Worm (Caenorhabditis elegans): ENCODE data around the gene W06G6.11.

ce11 chrV:16697178-16697577 lies 48.1 kb upstream of the W06G6.11 start, which contains the start of gene srw-41:
- TF ChIP-seq unc-39 (tag; optimal IDR thresholded peaks at IDR 0.05) (no peak), ztf-4 (tag; optimal IDR thresholded peaks at IDR 0.05) (no peak), aly-2 (tag; optimal IDR thresholded peaks at IDR 0.05) (no peak), ama-1 (optimal IDR thresholded peaks at IDR 0.05) (no peak)
